Fruit fly (Drosophila melanogaster): ENCODE data around the gene CG4229.

CG4229 gene

DNA sequence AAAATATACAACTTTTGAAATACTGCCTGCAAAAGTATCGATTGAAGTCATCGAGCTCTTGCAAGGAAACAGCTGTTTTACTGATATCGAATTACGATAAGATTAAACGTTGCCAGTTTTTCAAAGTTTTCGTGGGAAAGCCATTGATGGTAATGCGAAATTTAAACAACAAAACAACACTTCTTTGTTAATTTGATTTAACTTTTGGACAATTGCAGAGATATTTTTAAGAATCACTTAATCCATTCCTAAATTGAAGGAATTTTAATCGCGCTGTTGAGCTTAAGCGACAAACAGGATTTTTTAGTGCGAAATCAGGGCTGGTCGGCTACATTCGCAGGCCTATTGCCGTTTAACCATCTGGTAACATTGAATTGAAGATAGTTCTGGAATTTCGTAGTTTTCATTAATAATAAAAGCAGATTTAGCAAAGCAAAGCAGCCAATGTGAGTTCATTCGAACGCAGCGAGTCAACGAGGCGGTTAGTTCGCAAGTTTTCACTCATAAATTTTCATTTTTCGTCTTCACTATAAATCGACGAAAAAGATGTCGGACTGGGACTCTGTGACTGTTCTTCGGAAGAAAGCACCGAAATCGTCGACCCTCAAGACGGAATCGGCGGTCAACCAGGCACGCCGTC, 17.8 kb downstream of the CG4229 start, which contains the start of gene mbf1 (continued):
- no peak for TF ChIP-seq CG17802 (tag; optimal IDR thresholded peaks at IDR 0.05)
- TF ChIP-seq CG15269 (tag; optimal IDR thresholded peaks at IDR 0.05), result peak; percentile 16
- peak; percentile 19 for TF ChIP-seq CG7928 (GFP tag; optimal IDR thresholded peaks at IDR 0.05)
- TF ChIP-seq fd96Cb (tag; optimal IDR thresholded peaks at IDR 0.05), result no peak
- no peak for TF ChIP-seq CG10979 (tag; optimal IDR thresholded peaks at IDR 0.05)
- TF ChIP-seq Gsc (GFP tag; IDR thresholded peaks at IDR 0.05), result no peak
- TF ChIP-seq fd3F (GFP tag; optimal IDR thresholded peaks at IDR 0.05), result no peak
- no peak for TF ChIP-seq btn (GFP tag; optimal IDR thresholded peaks at IDR 0.05)
- TF ChIP-seq Sox100B (GFP tag; optimal IDR thresholded peaks at IDR 0.05), result no peak
- TF ChIP-seq CG9876 (GFP tag; optimal IDR thresholded peaks at IDR 0.05), result no peak
- no peak for TF ChIP-seq Kr (GFP tag; optimal IDR thresholded peaks at IDR 0.05)
- TF ChIP-seq Fer3 (tag; optimal IDR thresholded peaks at IDR 0.05), result no peak
- peak; percentile 72 for TF ChIP-seq Myb (GFP tag; optimal IDR thresholded peaks at IDR 0.05)
- TF ChIP-seq vnd (GFP tag; IDR thresholded peaks at IDR 0.05; ENCODE audit: partially characterized antibody), result no peak
- no peak for TF ChIP-seq lov (optimal IDR thresholded peaks at IDR 0.05)
- TF ChIP-seq lov (GFP tag; IDR thresholded peaks at IDR 0.05), result no peak
- no peak for TF ChIP-seq jigr1 (GFP tag; IDR thresholded peaks at IDR 0.05)
- TF ChIP-seq Deaf1 (tag; optimal IDR thresholded peaks at IDR 0.05), result peak; percentile 10
- TF ChIP-seq Dbx (GFP tag; IDR thresholded peaks at IDR 0.05), result 0 out of 3 replicates have a peak, but pooled peaks have one; percentile 14
- TF ChIP-seq CG11085 (GFP tag; IDR thresholded peaks at IDR 0.05), result no peak
- TF ChIP-seq CTCF (GFP tag; optimal IDR thresholded peaks at IDR 0.05), result peak; percentile 32
- peak; percentile 47; the same call in 2 of the 3 replicates for TF ChIP-seq CG16813 (GFP tag; IDR thresholded peaks at IDR 0.05; ENCODE audit: partially characterized antibody)
- TF ChIP-seq tup (GFP tag; optimal IDR thresholded peaks at IDR 0.05), result no peak
- TF ChIP-seq Antp (GFP tag; optimal IDR thresholded peaks at IDR 0.05), result no peak
- TF ChIP-seq CG17912 (GFP tag; optimal IDR thresholded peaks at IDR 0.05), result no peak
- TF ChIP-seq pum (GFP tag; optimal IDR thresholded peaks at IDR 0.05), result no peak
- TF ChIP-seq CG4854 (GFP tag; optimal IDR thresholded peaks at IDR 0.05), result peak; percentile 12
- TF ChIP-seq CG1233 (GFP tag; optimal IDR thresholded peaks at IDR 0.05), result no peak
- peak; percentile 90 for TF ChIP-seq pzg (GFP tag; optimal IDR thresholded peaks at IDR 0.05)
- TF ChIP-seq tna (GFP tag; IDR thresholded peaks at IDR 0.05; ENCODE audit: partially characterized antibody), result 0 out of 2 replicates have a peak, but pooled peaks have one; percentile 32
- peak; percentile 59; the same call in 2 of the 3 replicates for TF ChIP-seq HLH4C (GFP tag; IDR thresholded peaks at IDR 0.05; ENCODE audit: partially characterized antibody)
- TF ChIP-seq Vsx1 (GFP tag; optimal IDR thresholded peaks at IDR 0.05), result no peak
- no peak for TF ChIP-seq eyg (GFP tag; optimal IDR thresholded peaks at IDR 0.05)
- TF ChIP-seq CG9817 (tag; optimal IDR thresholded peaks at IDR 0.05), result no peak
- peak; percentile 41; the same call in 1 of the 2 replicates for TF ChIP-seq CG9932 (GFP tag; IDR thresholded peaks at IDR 0.05)
- TF ChIP-seq dm (GFP tag; optimal IDR thresholded peaks at IDR 0.05), result peak; percentile 19
- TF ChIP-seq CG34224 (GFP tag; IDR thresholded peaks at IDR 0.05; ENCODE audit: partially characterized antibody), result peak; percentile 66
- no peak for TF ChIP-seq otp (GFP tag; IDR thresholded peaks at IDR 0.05)
- no peak for TF ChIP-seq br (optimal IDR thresholded peaks at IDR 0.05)
- TF ChIP-seq CG8478 (optimal IDR thresholded peaks at IDR 0.05), result no peak
- peak; percentile 39; the same call in 2 of the 3 replicates for TF ChIP-seq row (GFP tag; IDR thresholded peaks at IDR 0.05)
- TF ChIP-seq danr (GFP tag; IDR thresholded peaks at IDR 0.05), result no peak
- no peak for TF ChIP-seq nerfin-2 (GFP tag; IDR thresholded peaks at IDR 0.05; ENCODE audit: partially characterized antibody)
- no peak for TF ChIP-seq tx (GFP tag; optimal IDR thresholded peaks at IDR 0.05)
- no peak for TF ChIP-seq toy (GFP tag; IDR thresholded peaks at IDR 0.05)
- peak; percentile 12 for TF ChIP-seq wek (GFP tag; optimal IDR thresholded peaks at IDR 0.05)
- TF ChIP-seq crol (GFP tag; IDR thresholded peaks at IDR 0.05), result no peak
- no peak for TF ChIP-seq CG10959 (GFP tag; IDR thresholded peaks at IDR 0.05)
- TF ChIP-seq Dp (GFP tag; optimal IDR thresholded peaks at IDR 0.05), result peak; percentile 72
- TF ChIP-seq CG34376 (GFP tag; optimal IDR thresholded peaks at IDR 0.05), result peak; percentile 16
- TF ChIP-seq ems (GFP tag; optimal IDR thresholded peaks at IDR 0.05), result no peak
